Worm (Caenorhabditis elegans): ENCODE data around the gene srg-13.
A peak's percentile ranks its signal among the peaks of the same experiment; 100 is the strongest.

srg-13 gene

ce11 chrIII:4677466-4677865, 5.4 kb downstream of the srg-13 start, which contains the start of gene srg-10:
srg-10 (plus strand) TSS chrIII:4677766.
- no peak for TF ChIP-seq tra-4 (tag; optimal IDR thresholded peaks at IDR 0.05)
- TF ChIP-seq ceh-36 (tag; optimal IDR thresholded peaks at IDR 0.05): no peak
- TF ChIP-seq tbx-37 (GFP tag; conservative IDR thresholded peaks at IDR 0.05): no peak
- no peak for TF ChIP-seq hmg-4 (GFP tag; optimal IDR thresholded peaks at IDR 0.05)
- TF ChIP-seq sea-1 (GFP tag; conservative IDR thresholded peaks at IDR 0.05): no peak
- no peak for TF ChIP-seq hmbx-1 (tag; optimal IDR thresholded peaks at IDR 0.05)

ce11 chrIII:4679963-4680484, 8.0 kb downstream of the srg-13 start, which contains the start of gene srg-11:
srg-11 (plus strand) TSS chrIII:4680013.
- TF ChIP-seq sea-1 (GFP tag; conservative IDR thresholded peaks at IDR 0.05): no peak
- no peak for TF ChIP-seq F13C5.2 (tag; optimal IDR thresholded peaks at IDR 0.05)
- TF ChIP-seq ama-1 (optimal IDR thresholded peaks at IDR 0.05): no peak
- no peak for TF ChIP-seq hnd-1 (tag; optimal IDR thresholded peaks at IDR 0.05)
- TF ChIP-seq ets-7 (tag; optimal IDR thresholded peaks at IDR 0.05): no peak
- no peak for TF ChIP-seq tbx-37 (GFP tag; conservative IDR thresholded peaks at IDR 0.05)
- no peak for TF ChIP-seq ceh-36 (tag; optimal IDR thresholded peaks at IDR 0.05)
- TF ChIP-seq flt-1 (GFP tag; IDR thresholded peaks at IDR 0.05): no peak
- no peak for TF ChIP-seq hmbx-1 (tag; optimal IDR thresholded peaks at IDR 0.05)
- no peak for TF ChIP-seq tra-4 (tag; optimal IDR thresholded peaks at IDR 0.05)
- no peak for TF ChIP-seq pes-1 (GFP tag; IDR thresholded peaks at IDR 0.05)
- no peak for TF ChIP-seq scrt-1 (GFP tag; IDR thresholded peaks at IDR 0.05)

- no peak for TF ChIP-seq tra-4 (tag; optimal IDR thresholded peaks at IDR 0.05)
- TF ChIP-seq tbx-11 (GFP tag; IDR thresholded peaks at IDR 0.05): no peak
- no peak for TF ChIP-seq F13C5.2 (tag; optimal IDR thresholded peaks at IDR 0.05)
- no peak for TF ChIP-seq flt-1 (GFP tag; IDR thresholded peaks at IDR 0.05)
- no peak for TF ChIP-seq tbx-37 (GFP tag; conservative IDR thresholded peaks at IDR 0.05)
- TF ChIP-seq ama-1 (optimal IDR thresholded peaks at IDR 0.05): no peak
- no peak for TF ChIP-seq ets-7 (tag; optimal IDR thresholded peaks at IDR 0.05)
- no peak for TF ChIP-seq ceh-36 (tag; optimal IDR thresholded peaks at IDR 0.05)
- TF ChIP-seq B0310.2 (tag; optimal IDR thresholded peaks at IDR 0.05): no peak
- no peak for TF ChIP-seq ceh-13 (GFP tag; optimal IDR thresholded peaks at IDR 0.05)
- TF ChIP-seq hmbx-1 (tag; optimal IDR thresholded peaks at IDR 0.05): no peak
- no peak for TF ChIP-seq hnd-1 (tag; optimal IDR thresholded peaks at IDR 0.05)
- no peak for TF ChIP-seq pes-1 (GFP tag; IDR thresholded peaks at IDR 0.05)
- no peak for TF ChIP-seq hmg-4 (GFP tag; optimal IDR thresholded peaks at IDR 0.05)
- TF ChIP-seq scrt-1 (GFP tag; IDR thresholded peaks at IDR 0.05): no peak
- no peak for TF ChIP-seq sea-1 (GFP tag; conservative IDR thresholded peaks at IDR 0.05)
- no peak for TF ChIP-seq aly-1 (tag; optimal IDR thresholded peaks at IDR 0.05)
Measured at ce11 chrIII:4687134-4687533, 15.1 kb downstream of the srg-13 start.

ce11 chrIII:4688356-4688755, 16.3 kb downstream of the srg-13 start, which contains the start of gene tag-243:
tag-243 (minus strand) TSS chrIII:4688456.
- TF ChIP-seq hmg-4 (GFP tag; optimal IDR thresholded peaks at IDR 0.05) (no peak), aly-1 (tag; optimal IDR thresholded peaks at IDR 0.05) (no peak), ceh-36 (tag; optimal IDR thresholded peaks at IDR 0.05) (no peak), tbx-37 (GFP tag; conservative IDR thresholded peaks at IDR 0.05) (no peak), scrt-1 (GFP tag; IDR thresholded peaks at IDR 0.05) (no peak), hmbx-1 (tag; optimal IDR thresholded peaks at IDR 0.05) (no peak), ceh-13 (GFP tag; optimal IDR thresholded peaks at IDR 0.05) (no peak)

- TF ChIP-seq ceh-13 (GFP tag; optimal IDR thresholded peaks at IDR 0.05) (no peak), ceh-36 (tag; optimal IDR thresholded peaks at IDR 0.05) (no peak), F13C5.2 (tag; optimal IDR thresholded peaks at IDR 0.05) (no peak), pes-1 (GFP tag; IDR thresholded peaks at IDR 0.05) (no peak), tbx-11 (GFP tag; IDR thresholded peaks at IDR 0.05) (no peak)
Measured at ce11 chrIII:4688965-4689364, 16.9 kb downstream of the srg-13 start, which contains the start of gene ppat-1. ppat-1 (plus strand) TSS chrIII:4689280.

ce11 chrIII:4689595-4689994, 17.5 kb downstream of the srg-13 start:
- TF ChIP-seq ceh-36 (tag; optimal IDR thresholded peaks at IDR 0.05) (peak; percentile 84), tbx-37 (GFP tag; conservative IDR thresholded peaks at IDR 0.05) (peak; percentile 76), B0310.2 (tag; optimal IDR thresholded peaks at IDR 0.05) (peak; percentile 69), hmbx-1 (tag; optimal IDR thresholded peaks at IDR 0.05) (peak; percentile 44), aly-1 (tag; optimal IDR thresholded peaks at IDR 0.05) (peak; percentile 13), pes-1 (GFP tag; IDR thresholded peaks at IDR 0.05) (no peak), scrt-1 (GFP tag; IDR thresholded peaks at IDR 0.05) (peak; percentile 88), hnd-1 (tag; optimal IDR thresholded peaks at IDR 0.05) (peak; percentile 64), ama-1 (optimal IDR thresholded peaks at IDR 0.05) (no peak), hmg-4 (GFP tag; optimal IDR thresholded peaks at IDR 0.05) (peak; percentile 91), tra-4 (tag; optimal IDR thresholded peaks at IDR 0.05) (peak; percentile 76), tbx-11 (GFP tag; IDR thresholded peaks at IDR 0.05) (peak; percentile 83), flt-1 (GFP tag; IDR thresholded peaks at IDR 0.05) (peak; percentile 76), F13C5.2 (tag; optimal IDR thresholded peaks at IDR 0.05) (peak; percentile 41), ets-7 (tag; optimal IDR thresholded peaks at IDR 0.05) (peak; percentile 32), ceh-13 (GFP tag; optimal IDR thresholded peaks at IDR 0.05) (peak; percentile 80), sea-1 (GFP tag; conservative IDR thresholded peaks at IDR 0.05) (no peak; the same call in 1 of the 2 replicates)

ce11 chrIII:4693281-4693680, 21.2 kb downstream of the srg-13 start, which contains the start of gene nifk-1:
nifk-1 (minus strand) TSS chrIII:4693307.
- TF ChIP-seq sea-1 (GFP tag; conservative IDR thresholded peaks at IDR 0.05) (0 out of 2 replicates have a peak, but pooled peaks have one; percentile 5), aly-1 (tag; optimal IDR thresholded peaks at IDR 0.05) (no peak), tra-4 (tag; optimal IDR thresholded peaks at IDR 0.05) (no peak), ama-1 (optimal IDR thresholded peaks at IDR 0.05) (no peak), F13C5.2 (tag; optimal IDR thresholded peaks at IDR 0.05) (peak; percentile 60), hmbx-1 (tag; optimal IDR thresholded peaks at IDR 0.05) (no peak), ets-7 (tag; optimal IDR thresholded peaks at IDR 0.05) (no peak), hmg-4 (GFP tag; optimal IDR thresholded peaks at IDR 0.05) (no peak), hnd-1 (tag; optimal IDR thresholded peaks at IDR 0.05) (no peak), flt-1 (GFP tag; IDR thresholded peaks at IDR 0.05) (no peak), ceh-13 (GFP tag; optimal IDR thresholded peaks at IDR 0.05) (no peak), tbx-37 (GFP tag; conservative IDR thresholded peaks at IDR 0.05) (peak; percentile 38; the same call in 1 of the 2 replicates), pes-1 (GFP tag; IDR thresholded peaks at IDR 0.05) (no peak), ceh-36 (tag; optimal IDR thresholded peaks at IDR 0.05) (no peak), tbx-11 (GFP tag; IDR thresholded peaks at IDR 0.05) (no peak), B0310.2 (tag; optimal IDR thresholded peaks at IDR 0.05) (no peak), scrt-1 (GFP tag; IDR thresholded peaks at IDR 0.05) (peak; percentile 34; the same call in 1 of the 2 replicates)
